Worm (Caenorhabditis elegans) whole organism, L2 larva: ENCODE measurements around the gene tra-2.

ENCODE experiments used
- aly-2 ChIP-seq: fragments of 150-350 bp; optimal IDR thresholded peaks from 2 replicates; lab custom pipeline; 2014; ENCODE audit warnings: missing biosample characterization, missing genetic modification characterization
- ama-1 ChIP-seq: fragments of 150-350 bp; optimal IDR thresholded peaks from 2 replicates; lab custom pipeline; 2018; ENCODE audit warnings: inconsistent platforms
- lin-13 ChIP-seq: fragments of 150-350 bp; optimal IDR thresholded peaks from 2 replicates; lab custom pipeline; 2014; ENCODE audit warnings: missing biosample characterization, missing genetic modification reagents, missing genetic modification characterization
- nhr-12 ChIP-seq: fragments of 150-350 bp; optimal IDR thresholded peaks from 2 replicates; lab custom pipeline; 2014; ENCODE audit warnings: missing biosample characterization, missing genetic modification characterization
- snpc-4 ChIP-seq: fragments of 150-350 bp; optimal IDR thresholded peaks from 2 replicates; lab custom pipeline; 2014; ENCODE audit warnings: missing biosample characterization, missing genetic modification characterization

ce11 chrII:7012592-7012991 lies 47.1 kb upstream of the tra-2 start, which contains the start of gene sqv-7:
- no peak for TF ChIP-seq snpc-4 (tag; lab: Kevin White, UChicago)
- no peak for TF ChIP-seq ama-1 (lab: Kevin White, UChicago)
- no peak for TF ChIP-seq aly-2 (tag; lab: Kevin White, UChicago)
- no peak for TF ChIP-seq lin-13 (GFP tag; lab: Kevin White, UChicago)
- no peak for TF ChIP-seq nhr-12
